Worm (Caenorhabditis elegans) whole organism, midembryonic: Measurements from ENCODE around the gene T28A11.22.

ENCODE experiments used
- klf-2 ChIP-seq: fragments of 200-800 bp; sonication (Bioruptor generic); conservative IDR thresholded peaks from 2 replicates; pipeline ENCODE4 v1.3.6; 2022; ENCODE audit warnings: missing genetic modification reagents, missing genetic modification characterization, missing compliant biosample characterization
- med-1 ChIP-seq: sonication (generic microtip); optimal IDR thresholded peaks from 2 replicates; lab custom pipeline; 2017; ENCODE audit warnings: missing genetic modification characterization, mild to moderate bottlenecking, missing compliant biosample characterization, antibody characterized with exemption, missing genetic modification reagents; ENCODE audit not compliant: insufficient read depth
- ztf-23 ChIP-seq: fragments of 200-800 bp; sonication (Bioruptor generic); IDR thresholded peaks from 2 replicates; pipeline ENCODE4 v1.3.6; 2022; ENCODE audit warnings: missing genetic modification reagents, missing genetic modification characterization, missing compliant biosample characterization
- ztf-29 ChIP-seq: fragments of 200-800 bp; sonication (Bioruptor generic); IDR thresholded peaks from 2 replicates; pipeline ENCODE4 v1.3.6; 2022; ENCODE audit warnings: missing genetic modification reagents, missing genetic modification characterization, missing compliant biosample characterization

DNA sequence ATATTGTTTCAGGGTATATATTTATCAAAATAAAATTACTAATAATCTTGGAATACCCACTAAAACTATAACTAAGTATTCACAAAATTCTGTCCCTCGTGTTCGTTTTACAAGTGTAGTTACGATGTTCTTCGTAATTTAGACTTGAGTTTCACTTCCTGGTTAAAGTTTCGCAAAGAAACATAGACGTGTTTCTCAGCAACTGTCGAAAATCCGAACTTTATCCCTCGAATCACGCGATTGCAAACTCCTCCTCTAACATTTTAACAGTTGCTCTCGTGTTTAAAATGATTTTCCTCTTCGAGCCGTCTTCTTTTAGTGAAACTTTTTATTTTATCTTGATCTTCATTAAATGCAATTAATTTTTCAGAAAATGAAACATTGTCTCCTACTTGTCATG, 22.6 kb downstream of the T28A11.22 start, which contains the start of gene T28A11.2:
- TF ChIP-seq ztf-23: no peak
- no peak for TF ChIP-seq ztf-29
- no peak for TF ChIP-seq klf-2
- no peak for TF ChIP-seq med-1 (GFP tag; lab: Kevin White, UChicago)
